Fruit fly (Drosophila melanogaster): Measurements from ENCODE around the gene Ccdc56.

The Ccdc56 gene

DNA sequence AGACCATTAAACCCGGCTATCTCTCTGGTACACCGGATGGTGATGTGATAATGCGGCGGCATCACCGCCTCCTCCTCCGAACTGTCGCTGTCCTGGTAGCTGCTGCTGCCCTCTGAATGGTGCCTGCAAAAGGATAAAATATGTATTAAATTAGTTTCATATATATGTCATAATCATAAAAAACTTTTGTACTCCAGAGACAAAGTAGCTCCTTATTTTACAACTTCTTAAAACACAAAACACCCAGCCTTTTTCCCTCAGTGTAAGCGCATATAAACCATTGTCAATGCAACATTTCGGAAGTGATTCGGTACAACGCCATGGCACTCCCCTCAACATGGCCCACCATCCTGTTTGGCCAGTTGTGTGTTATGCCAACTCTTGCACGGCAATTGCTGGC is 7.1 kb upstream of the Ccdc56 start:
- TF ChIP-seq CG10669 (GFP tag; optimal IDR thresholded peaks at IDR 0.05), result no peak
- no peak for TF ChIP-seq CG6792 (GFP tag; optimal IDR thresholded peaks at IDR 0.05)
- no peak for TF ChIP-seq CG10631 (GFP tag; optimal IDR thresholded peaks at IDR 0.05)
- TF ChIP-seq CG6854 (GFP tag; optimal IDR thresholded peaks at IDR 0.05), result no peak
- TF ChIP-seq CG15336 (GFP tag; IDR thresholded peaks at IDR 0.05), result peak; percentile 65
- no peak for TF ChIP-seq fd59A (GFP tag; optimal IDR thresholded peaks at IDR 0.05)
- TF ChIP-seq Ets21C (GFP tag; optimal IDR thresholded peaks at IDR 0.05), result no peak
- peak; percentile 70 for TF ChIP-seq CG6276 (GFP tag; optimal IDR thresholded peaks at IDR 0.05)
- peak; percentile 28 for TF ChIP-seq Lpt (GFP tag; optimal IDR thresholded peaks at IDR 0.05)
- peak; percentile 60 for TF ChIP-seq CG32006 (GFP tag; optimal IDR thresholded peaks at IDR 0.05)
- TF ChIP-seq Ets96B (tag; optimal IDR thresholded peaks at IDR 0.05), result no peak
- no peak for TF ChIP-seq Sox102F (GFP tag; optimal IDR thresholded peaks at IDR 0.05)
- no peak for TF ChIP-seq CG11294 (GFP tag; IDR thresholded peaks at IDR 0.05)
- peak; percentile 70 for TF ChIP-seq CG8119 (GFP tag; IDR thresholded peaks at IDR 0.05)
- TF ChIP-seq Eip78C (GFP tag), result peak; percentile 79
- TF ChIP-seq Sox15 (GFP tag; optimal IDR thresholded peaks at IDR 0.05), result no peak
- TF ChIP-seq dac (GFP tag; optimal IDR thresholded peaks at IDR 0.05), result peak; percentile 10
- TF ChIP-seq CG34406 (GFP tag; optimal IDR thresholded peaks at IDR 0.05), result no peak
- TF ChIP-seq lz (GFP tag; optimal IDR thresholded peaks at IDR 0.05), result no peak
- no peak for TF ChIP-seq fd85E (GFP tag; optimal IDR thresholded peaks at IDR 0.05)
- no peak for TF ChIP-seq CG6808 (GFP tag; optimal IDR thresholded peaks at IDR 0.05)
- TF ChIP-seq CG6163 (GFP tag; IDR thresholded peaks at IDR 0.05), result peak; percentile 28; the same call in 1 of the 3 replicates
- peak; percentile 34 for TF ChIP-seq Hr4 (GFP tag; optimal IDR thresholded peaks at IDR 0.05)
- TF ChIP-seq CG3919 (GFP tag; optimal IDR thresholded peaks at IDR 0.05), result no peak
- no peak for TF ChIP-seq CG4318 (GFP tag; optimal IDR thresholded peaks at IDR 0.05)
- no peak for TF ChIP-seq fkh (GFP tag; optimal IDR thresholded peaks at IDR 0.05)

- no peak for TF ChIP-seq CG34406 (GFP tag; optimal IDR thresholded peaks at IDR 0.05)
- TF ChIP-seq esn (GFP tag; optimal IDR thresholded peaks at IDR 0.05), result no peak
- TF ChIP-seq CG4318 (GFP tag; optimal IDR thresholded peaks at IDR 0.05), result no peak
- no peak for TF ChIP-seq salr (GFP tag; optimal IDR thresholded peaks at IDR 0.05)
- no peak for TF ChIP-seq OdsH (GFP tag; optimal IDR thresholded peaks at IDR 0.05)
- TF ChIP-seq topi (GFP tag; optimal IDR thresholded peaks at IDR 0.05), result no peak
- peak; percentile 30 for TF ChIP-seq Lpt (GFP tag; optimal IDR thresholded peaks at IDR 0.05)
- no peak for TF ChIP-seq CG15336 (GFP tag; IDR thresholded peaks at IDR 0.05)
Observed at dm6 chr3L:11703579-11703978, 5.2 kb upstream of the Ccdc56 start.

DNA sequence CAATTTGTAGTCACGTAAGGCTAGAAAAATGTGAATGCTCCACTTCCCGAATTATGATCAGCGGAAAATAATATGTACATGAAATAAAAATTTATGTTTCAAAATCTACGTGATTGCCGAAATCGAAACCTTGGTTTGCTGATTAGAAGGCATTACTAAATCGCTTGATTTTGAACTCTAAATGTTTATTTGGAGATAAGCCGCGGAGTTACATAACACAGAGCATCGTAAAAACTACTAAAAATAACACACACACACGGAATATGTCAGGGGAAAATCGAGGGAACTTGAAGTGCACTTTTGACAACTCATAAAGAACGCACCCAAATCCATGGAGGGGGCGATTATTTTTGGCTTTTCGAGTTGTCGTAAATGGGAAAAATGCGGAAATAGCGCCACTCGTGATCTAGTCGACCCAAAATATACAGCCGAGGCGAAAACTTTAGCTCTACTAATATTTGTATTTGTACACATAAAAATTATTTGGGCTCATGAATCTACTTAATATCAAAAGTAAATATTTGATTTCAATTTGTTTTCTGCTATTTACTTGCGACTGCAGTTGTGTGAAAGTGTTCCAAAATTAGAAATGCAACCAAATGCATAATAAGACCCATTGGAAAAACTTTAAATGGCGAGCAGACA is 3.8 kb upstream of the Ccdc56 start:
- TF ChIP-seq dac (GFP tag; optimal IDR thresholded peaks at IDR 0.05) (no peak), Eip93F (GFP tag; optimal IDR thresholded peaks at IDR 0.05) (no peak), CG6163 (GFP tag; IDR thresholded peaks at IDR 0.05) (no peak), Met (GFP tag; optimal IDR thresholded peaks at IDR 0.05) (no peak), Eip78C (GFP tag) (no peak), CG4318 (GFP tag; optimal IDR thresholded peaks at IDR 0.05) (no peak), CG3032 (tag; optimal IDR thresholded peaks at IDR 0.05) (no peak), lz (GFP tag; optimal IDR thresholded peaks at IDR 0.05) (no peak)

- TF ChIP-seq CG1621 (tag; optimal IDR thresholded peaks at IDR 0.05) (no peak), Eip93F (GFP tag; optimal IDR thresholded peaks at IDR 0.05) (no peak), cyc (GFP tag; optimal IDR thresholded peaks at IDR 0.05) (no peak), eg (GFP tag; IDR thresholded peaks at IDR 0.05) (peak; percentile 68; the same call in 2 of the 3 replicates), CG3032 (tag; optimal IDR thresholded peaks at IDR 0.05) (no peak), Met (GFP tag; optimal IDR thresholded peaks at IDR 0.05) (no peak), CG16779 (tag; optimal IDR thresholded peaks at IDR 0.05) (peak; percentile 57), CG15336 (GFP tag; IDR thresholded peaks at IDR 0.05) (peak; percentile 60), fkh (GFP tag; optimal IDR thresholded peaks at IDR 0.05) (peak; percentile 39), OdsH (GFP tag; optimal IDR thresholded peaks at IDR 0.05) (no peak), CG8632 (GFP tag; optimal IDR thresholded peaks at IDR 0.05) (no peak), pdm3 (GFP tag; optimal IDR thresholded peaks at IDR 0.05) (no peak), CG7368 (GFP tag; optimal IDR thresholded peaks at IDR 0.05) (no peak), CG6808 (GFP tag; optimal IDR thresholded peaks at IDR 0.05) (peak; percentile 29), acj6 (GFP tag; optimal IDR thresholded peaks at IDR 0.05) (no peak), Sox102F (GFP tag; optimal IDR thresholded peaks at IDR 0.05) (no peak), CG6163 (GFP tag; IDR thresholded peaks at IDR 0.05) (peak; percentile 77), CG34406 (GFP tag; optimal IDR thresholded peaks at IDR 0.05) (no peak), CG8119 (GFP tag; IDR thresholded peaks at IDR 0.05) (peak; percentile 48; the same call in 2 of the 3 replicates), CG11294 (GFP tag; IDR thresholded peaks at IDR 0.05) (no peak), vri (GFP tag; optimal IDR thresholded peaks at IDR 0.05) (peak; percentile 37), lz (GFP tag; optimal IDR thresholded peaks at IDR 0.05) (no peak), topi (GFP tag; optimal IDR thresholded peaks at IDR 0.05) (no peak), Hr39 (GFP tag; optimal IDR thresholded peaks at IDR 0.05) (no peak)
Observed at dm6 chr3L:11707978-11708632, 674 bp upstream of the Ccdc56 start, which contains the start of gene CG11658. Gene CG11658, minus strand, starts transcription at chr3L:11708553.

All from whole organism, prepupa.